Fruit fly (Drosophila melanogaster) whole organism: Measurements from ENCODE around the gene Prosalpha6.

Source experiments
- CG8478 ChIP-seq: fragments of >200 bp; optimal IDR thresholded peaks from 2 replicates; lab custom pipeline; 2018; ENCODE audit warnings: inconsistent platforms
- Dll ChIP-seq: fragments of >200 bp; optimal IDR thresholded peaks from 2 replicates; lab custom pipeline; 2017
- EcR ChIP-seq, 2 experiments: fragments of >200 bp; optimal IDR thresholded peaks; 2 replicates each; lab custom pipeline; 2017; ENCODE audit warnings: missing biosample characterization in 2 of 2, missing genetic modification characterization in 2 of 2, missing genetic modification reagents in 2 of 2
- pan ChIP-seq: fragments of >200 bp; optimal IDR thresholded peaks from 2 replicates; lab custom pipeline; 2017
- psq ChIP-seq: fragments of >200 bp; optimal IDR thresholded peaks from 2 replicates; lab custom pipeline; 2017
- usp ChIP-seq: fragments of >200 bp; optimal IDR thresholded peaks from 2 replicates; lab custom pipeline; 2017; ENCODE audit warnings: missing biosample characterization, missing genetic modification characterization, mixed read lengths

The Prosalpha6 gene

dm6 chr2L:10232152-10232816, 11.1 kb downstream of the Prosalpha6 start, which contains the start of gene eEF1delta:
eEF1delta (plus strand) TSS chr2L:10232507.
- TF ChIP-seq EcR (GFP tag; optimal IDR thresholded peaks at IDR 0.05; lab: Kevin White, UChicago) (no peak), pan (lab: Kevin White, UChicago) (no peak), psq (lab: Kevin White, UChicago) (no peak), CG8478 (lab: Kevin White, UChicago) (no peak)

dm6 chr2L:10232827-10233226, 11.7 kb downstream of the Prosalpha6 start:
- TF ChIP-seq Dll (no peak), psq (lab: Kevin White, UChicago) (no peak), usp (no peak), CG8478 (lab: Kevin White, UChicago) (no peak), pan (lab: Kevin White, UChicago) (no peak), EcR (GFP tag; optimal IDR thresholded peaks at IDR 0.05; lab: Kevin White, UChicago) (no peak)

dm6 chr2L:10237725-10238446, 16.7 kb downstream of the Prosalpha6 start, which contains the start of gene mthl15:
mthl15 (minus strand) TSS chr2L:10238317.
- no peak for TF ChIP-seq Dll
- no peak for TF ChIP-seq EcR (GFP tag; optimal IDR thresholded peaks at IDR 0.05; lab: Kevin White, UChicago)
- TF ChIP-seq CG8478 (lab: Kevin White, UChicago) = no peak
- peak; percentile 8 for TF ChIP-seq pan (lab: Kevin White, UChicago)
- TF ChIP-seq psq (lab: Kevin White, UChicago) = no peak

dm6 chr2L:10238726-10239652, 17.8 kb downstream of the Prosalpha6 start, which contains the start of gene me31B:
me31B (plus strand) TSS chr2L:10239341.
- no peak for TF ChIP-seq psq (lab: Kevin White, UChicago)
- no peak for TF ChIP-seq usp
- TF ChIP-seq EcR (GFP tag; optimal IDR thresholded peaks at IDR 0.05; lab: Kevin White, UChicago) = no peak
- TF ChIP-seq pan (lab: Kevin White, UChicago) = no peak
- TF ChIP-seq Dll = no peak
- no peak for TF ChIP-seq CG8478 (lab: Kevin White, UChicago)

dm6 chr2L:10246785-10247190, 25.6 kb downstream of the Prosalpha6 start, which contains the start of gene chico:
chico (minus strand) TSS chr2L:10247078.
- TF ChIP-seq Dll (no peak), usp (no peak), pan (lab: Kevin White, UChicago) (no peak), psq (lab: Kevin White, UChicago) (no peak), EcR (GFP tag; optimal IDR thresholded peaks at IDR 0.05; lab: Kevin White, UChicago) (no peak), CG8478 (lab: Kevin White, UChicago) (no peak)

dm6 chr2L:10249655-10250202, 28.6 kb downstream of the Prosalpha6 start:
- TF ChIP-seq usp (no peak), CG8478 (lab: Kevin White, UChicago) (no peak), Dll (no peak), EcR (GFP tag; optimal IDR thresholded peaks at IDR 0.05; lab: Kevin White, UChicago) (no peak), pan (lab: Kevin White, UChicago) (no peak), psq (lab: Kevin White, UChicago) (no peak)

- TF ChIP-seq Dll = no peak
- no peak for TF ChIP-seq pan (lab: Kevin White, UChicago)
Observed at dm6 chr2L:10250441-10250847, 29.3 kb downstream of the Prosalpha6 start, which contains the start of the genes bsk and CG31717. bsk (minus strand) TSS chr2L:10250501. CG31717 (plus strand) TSS chr2L:10250737.

dm6 chr2L:10251592-10251991, 30.4 kb downstream of the Prosalpha6 start, which contains the start of gene Ror:
Ror (plus strand) TSS chr2L:10251843.
- no peak for TF ChIP-seq pan (lab: Kevin White, UChicago)
- no peak for TF ChIP-seq Dll
- no peak for TF ChIP-seq EcR (GFP tag; optimal IDR thresholded peaks at IDR 0.05; lab: Kevin White, UChicago)
- no peak for TF ChIP-seq usp
- no peak for TF ChIP-seq CG8478 (lab: Kevin White, UChicago)

dm6 chr2L:10255725-10256158, 34.6 kb downstream of the Prosalpha6 start, which contains the start of gene CG5676:
CG5676 (minus strand) TSS chr2L:10255891.
- TF ChIP-seq usp = no peak
- no peak for TF ChIP-seq pan (lab: Kevin White, UChicago)
- no peak for TF ChIP-seq EcR (GFP tag; optimal IDR thresholded peaks at IDR 0.05; lab: Kevin White, UChicago)
- TF ChIP-seq psq (lab: Kevin White, UChicago) = no peak
- no peak for TF ChIP-seq CG8478 (lab: Kevin White, UChicago)
- no peak for TF ChIP-seq Dll

dm6 chr2L:10259960-10260749, 39.0 kb downstream of the Prosalpha6 start:
- TF ChIP-seq Dll (no peak), pan (lab: Kevin White, UChicago) (no peak), CG8478 (lab: Kevin White, UChicago) (no peak)
